Fruit fly (Drosophila melanogaster): ENCODE measurements around the gene CG42655.

CG42655 gene

dm6 chr3L:19922833-19923745 is 30.4 kb downstream of the CG42655 start, which contains the start of gene Pfdn6 (continued):
- TF ChIP-seq gro (GFP tag; optimal IDR thresholded peaks at IDR 0.05) (peak; percentile 56), dati (GFP tag; IDR thresholded peaks at IDR 0.05) (0 out of 2 replicates have a peak, but pooled peaks have one; percentile 39), CG4730 (GFP tag; IDR thresholded peaks at IDR 0.05) (peak; percentile 71), CG10431 (GFP tag; optimal IDR thresholded peaks at IDR 0.05) (peak; percentile 6), gt (GFP tag; IDR thresholded peaks at IDR 0.05) (peak; percentile 70), jigr1 (GFP tag; IDR thresholded peaks at IDR 0.05) (peak; percentile 52; the same call in 1 of the 3 replicates), ci (GFP tag; IDR thresholded peaks at IDR 0.05) (peak; percentile 85; the same call in 2 of the 3 replicates), tll (GFP tag; optimal IDR thresholded peaks at IDR 0.05) (no peak), tap (tag; optimal IDR thresholded peaks at IDR 0.05) (no peak), Dad (GFP tag; optimal IDR thresholded peaks at IDR 0.05) (peak; percentile 79), CG6654 (GFP tag; optimal IDR thresholded peaks at IDR 0.05) (no peak), lola (GFP tag; optimal IDR thresholded peaks at IDR 0.05) (peak in 1 of 3 experiments; percentile 85), CG12391 (tag; optimal IDR thresholded peaks at IDR 0.05) (peak; percentile 80), B-H1 (GFP tag; IDR thresholded peaks at IDR 0.05) (peak; percentile 41; the same call in 1 of the 3 replicates), CG17361 (GFP tag; IDR thresholded peaks at IDR 0.05) (peak; percentile 84; the same call in 2 of the 3 replicates), klu (GFP tag; IDR thresholded peaks at IDR 0.05) (peak; percentile 80), Mes4 (GFP tag; optimal IDR thresholded peaks at IDR 0.05) (peak; percentile 42), CG16863 (GFP tag; optimal IDR thresholded peaks at IDR 0.05) (peak; percentile 71), Usf (GFP tag; optimal IDR thresholded peaks at IDR 0.05) (peak; percentile 17), jing (GFP tag; optimal IDR thresholded peaks at IDR 0.05) (peak; percentile 39), H2.0 (GFP tag; IDR thresholded peaks at IDR 0.05) (peak; percentile 83), CG9797 (GFP tag; optimal IDR thresholded peaks at IDR 0.05) (peak; percentile 87), Ada2b (GFP tag; IDR thresholded peaks at IDR 0.05) (peak; percentile 74), disco-r (GFP tag; optimal IDR thresholded peaks at IDR 0.05) (peak; percentile 82), NFAT (GFP tag; IDR thresholded peaks at IDR 0.05) (peak; percentile 51; the same call in 1 of the 2 replicates), CG6683 (GFP tag; optimal IDR thresholded peaks at IDR 0.05) (no peak), stc (GFP tag; IDR thresholded peaks at IDR 0.05) (0 out of 2 replicates have a peak, but pooled peaks have one; percentile 10), CG15601 (tag; optimal IDR thresholded peaks at IDR 0.05) (peak; percentile 53), CG18262 (tag; optimal IDR thresholded peaks at IDR 0.05) (peak; percentile 72), crol (GFP tag; IDR thresholded peaks at IDR 0.05) (peak; percentile 98), HmgZ (tag; optimal IDR thresholded peaks at IDR 0.05) (peak; percentile 55), NC2β (GFP tag; optimal IDR thresholded peaks at IDR 0.05) (peak; percentile 75), CG1602 (GFP tag; optimal IDR thresholded peaks at IDR 0.05) (peak; percentile 76), Dip3 (GFP tag; optimal IDR thresholded peaks at IDR 0.05) (peak; percentile 88), CG15696 (tag; optimal IDR thresholded peaks at IDR 0.05) (peak; percentile 77), Jarid2 (GFP tag; optimal IDR thresholded peaks at IDR 0.05) (no peak), vnd (GFP tag; IDR thresholded peaks at IDR 0.05; ENCODE audit: partially characterized antibody) (peak; percentile 83), zen2 (GFP tag; IDR thresholded peaks at IDR 0.05; ENCODE audit: partially characterized antibody) (no peak; the same call in 2 of the 3 replicates), CG3726 (GFP tag; IDR thresholded peaks at IDR 0.05) (peak; percentile 69; the same call in 1 of the 3 replicates), tna (GFP tag; IDR thresholded peaks at IDR 0.05; ENCODE audit: partially characterized antibody) (peak; percentile 70), mam (GFP tag; optimal IDR thresholded peaks at IDR 0.05) (peak; percentile 63), CG34376 (GFP tag; optimal IDR thresholded peaks at IDR 0.05) (peak; percentile 56), slou (GFP tag; optimal IDR thresholded peaks at IDR 0.05) (no peak), CG16779 (GFP tag; IDR thresholded peaks at IDR 0.05) (no peak), ken (GFP tag; IDR thresholded peaks at IDR 0.05) (peak; percentile 91), CG17829 (tag; optimal IDR thresholded peaks at IDR 0.05) (peak; percentile 67), CG1233 (GFP tag; optimal IDR thresholded peaks at IDR 0.05) (peak; percentile 47), CG13287 (GFP tag; IDR thresholded peaks at IDR 0.05; ENCODE audit: partially characterized antibody) (peak; percentile 76)
